Worm (Caenorhabditis elegans) whole organism, dauer: ENCODE results near the gene Y41C4A.6.

Experiments
- unc-62 ChIP-seq: sonication (generic microtip); optimal IDR thresholded peaks from 2 replicates; lab custom pipeline; 2017; ENCODE audit warnings: missing biosample characterization, missing genetic modification reagents, missing genetic modification characterization

Y41C4A.6 gene

ce11 chrIII:11696273-11696672 lies at the start of gene Y41C4A.6:
TSS of gene Y41C4A.6 (plus strand) at chrIII:11696573.
- TF ChIP-seq unc-62, result no peak

- TF ChIP-seq unc-62, result no peak
Observed at ce11 chrIII:11650152-11650551, 46.2 kb upstream of the Y41C4A.6 start, which contains the start of gene faah-6. TSS of gene faah-6 (plus strand) at chrIII:11650452.

- TF ChIP-seq unc-62, result no peak
Observed at ce11 chrIII:11651430-11651829, 44.9 kb upstream of the Y41C4A.6 start.

- no peak for TF ChIP-seq unc-62
Observed at ce11 chrIII:11656389-11656788, 40.0 kb upstream of the Y41C4A.6 start.

ce11 chrIII:11657185-11657817 lies 39.1 kb upstream of the Y41C4A.6 start, which contains the start of gene crh-1:
TSS of gene crh-1 (plus strand) at chrIII:11657767.
- no peak for TF ChIP-seq unc-62

- no peak for TF ChIP-seq unc-62
Observed at ce11 chrIII:11659804-11660203, 36.6 kb upstream of the Y41C4A.6 start.

ce11 chrIII:11660736-11661135 lies 35.6 kb upstream of the Y41C4A.6 start:
- no peak for TF ChIP-seq unc-62

- no peak for TF ChIP-seq unc-62
Observed at ce11 chrIII:11663400-11663799, 33.0 kb upstream of the Y41C4A.6 start.

- no peak for TF ChIP-seq unc-62
Observed at ce11 chrIII:11666819-11667218, 29.6 kb upstream of the Y41C4A.6 start.

ce11 chrIII:11669008-11669407 lies 27.4 kb upstream of the Y41C4A.6 start:
- no peak for TF ChIP-seq unc-62

ce11 chrIII:11680514-11680913 lies 15.9 kb upstream of the Y41C4A.6 start:
- no peak for TF ChIP-seq unc-62

- no peak for TF ChIP-seq unc-62
Observed at ce11 chrIII:11681461-11682014, 14.8 kb upstream of the Y41C4A.6 start.

- no peak for TF ChIP-seq unc-62
Observed at ce11 chrIII:11683038-11683437, 13.3 kb upstream of the Y41C4A.6 start.

- TF ChIP-seq unc-62, result no peak
Observed at ce11 chrIII:11683790-11684189, 12.6 kb upstream of the Y41C4A.6 start.

- TF ChIP-seq unc-62, result no peak
Observed at ce11 chrIII:11684770-11685169, 11.6 kb upstream of the Y41C4A.6 start.

- TF ChIP-seq unc-62, result no peak
Observed at ce11 chrIII:11689303-11689702, 7.1 kb upstream of the Y41C4A.6 start.

- no peak for TF ChIP-seq unc-62
Observed at ce11 chrIII:11689887-11690286, 6.5 kb upstream of the Y41C4A.6 start.

- no peak for TF ChIP-seq unc-62
Observed at ce11 chrIII:11692380-11692779, 4.0 kb upstream of the Y41C4A.6 start.

- TF ChIP-seq unc-62, result no peak
Observed at ce11 chrIII:11694506-11694947, 1.8 kb upstream of the Y41C4A.6 start.
